Worm (Caenorhabditis elegans): Measurements from ENCODE around the gene nhr-270.

ce11 chrV:833368-833767 is 28.8 kb upstream of the nhr-270 start, which contains the start of gene F41H8.1:
- TF ChIP-seq fkh-10 (GFP tag; optimal IDR thresholded peaks at IDR 0.05) (no peak), sox-4 (tag; optimal IDR thresholded peaks at IDR 0.05) (no peak), elt-3 (tag; optimal IDR thresholded peaks at IDR 0.05) (no peak), unc-86 (tag; optimal IDR thresholded peaks at IDR 0.05) (no peak), lir-3 (tag; optimal IDR thresholded peaks at IDR 0.05; ENCODE audit: poor library complexity) (no peak), Y116A8C.19 (tag; optimal IDR thresholded peaks at IDR 0.05; ENCODE audit: borderline replicate concordance) (no peak)
